Fruit fly (Drosophila melanogaster) whole organism, wandering third instar larva: ENCODE results near the gene Fbxl4.

ENCODE experiments used
- Dfd ChIP-seq: fragments of >200 bp; optimal IDR thresholded peaks from 2 replicates; lab custom pipeline; 2017; ENCODE audit warnings: missing biosample characterization, missing genetic modification characterization
- Hr78 ChIP-seq: fragments of >200 bp; optimal IDR thresholded peaks from 2 replicates; lab custom pipeline; 2017; ENCODE audit warnings: missing biosample characterization, missing genetic modification characterization
- psq ChIP-seq: fragments of 200-800 bp; sonication (Bioruptor generic); optimal IDR thresholded peaks from 3 replicates; lab custom pipeline; 2017; ENCODE audit warnings: missing biosample characterization, mild to moderate bottlenecking, missing genetic modification characterization, moderate library complexity
- rgr ChIP-seq: fragments of 200-800 bp; sonication (Bioruptor generic); optimal IDR thresholded peaks from 3 replicates; lab custom pipeline; 2016; ENCODE audit warnings: missing biosample characterization, mild to moderate bottlenecking, missing genetic modification characterization
- sv ChIP-seq: fragments of 200-800 bp; sonication (Bioruptor generic); optimal IDR thresholded peaks from 3 replicates; lab custom pipeline; 2016; ENCODE audit warnings: missing biosample characterization, missing genetic modification characterization

dm6 chrX:14199967-14200531 is 37.7 kb downstream of the Fbxl4 start, which contains the start of gene CG11590:
- TF ChIP-seq rgr (GFP tag; lab: Kevin White, UChicago) (no peak), Dfd (GFP tag; lab: Kevin White, UChicago) (no peak), sv (GFP tag; lab: Kevin White, UChicago) (no peak), psq (no peak), Hr78 (no peak)
